Fruit fly (Drosophila melanogaster) whole organism, wandering third instar larva: ENCODE measurements around the gene CG12766.

Experiments used
- Abd-B ChIP-seq: fragments of >200 bp; optimal IDR thresholded peaks from 2 replicates; lab custom pipeline; 2017; ENCODE audit warnings: missing biosample characterization, missing genetic modification characterization
- CG32264 ChIP-seq: fragments of 200-800 bp; sonication (Bioruptor generic); optimal IDR thresholded peaks from 2 replicates; lab custom pipeline; 2016; ENCODE audit warnings: missing biosample characterization, missing genetic modification characterization
- CG9705 ChIP-seq: fragments of 200-800 bp; sonication (Bioruptor generic); optimal IDR thresholded peaks from 2 replicates; lab custom pipeline; 2018; ENCODE audit warnings: missing biosample characterization, mild to moderate bottlenecking, missing genetic modification characterization
- CrebA ChIP-seq: fragments of 200-800 bp; sonication (Bioruptor generic); optimal IDR thresholded peaks from 2 replicates; lab custom pipeline; 2016; ENCODE audit warnings: missing biosample characterization, mild to moderate bottlenecking, missing genetic modification characterization, borderline replicate concordance
- Dfd ChIP-seq: fragments of >200 bp; optimal IDR thresholded peaks from 2 replicates; lab custom pipeline; 2017; ENCODE audit warnings: missing biosample characterization, missing genetic modification characterization
- Dif ChIP-seq: fragments of 200-275, 200-300 bp; sonication (Bioruptor generic); optimal IDR thresholded peaks from 2 replicates; lab custom pipeline; 2018; ENCODE audit warnings: missing biosample characterization, missing genetic modification characterization; ENCODE audit not compliant: partially characterized antibody
- GATAd ChIP-seq: sonication (Bioruptor generic); optimal IDR thresholded peaks from 2 replicates; lab custom pipeline; 2016; ENCODE audit warnings: missing biosample characterization, missing genetic modification characterization
- Hnf4 ChIP-seq: fragments of 200-800 bp; sonication (Bioruptor generic); optimal IDR thresholded peaks from 2 replicates; lab custom pipeline; 2016; ENCODE audit warnings: missing biosample characterization, mild to moderate bottlenecking, missing genetic modification characterization
- Jra ChIP-seq: sonication (Bioruptor generic); optimal IDR thresholded peaks from 2 replicates; lab custom pipeline; 2016; ENCODE audit warnings: missing biosample characterization, missing genetic modification characterization
- Mio ChIP-seq: sonication (Bioruptor generic); optimal IDR thresholded peaks from 2 replicates; lab custom pipeline; 2016; ENCODE audit warnings: missing biosample characterization, missing genetic modification characterization
- Myc ChIP-seq: fragments of >200 bp; optimal IDR thresholded peaks from 2 replicates; lab custom pipeline; 2017
- N ChIP-seq: fragments of >200 bp; optimal IDR thresholded peaks from 2 replicates; lab custom pipeline; 2018; ENCODE audit warnings: missing biosample characterization, missing external identifiers, missing genetic modification characterization
- OdsH ChIP-seq: fragments of 200-800 bp; sonication (Bioruptor generic); optimal IDR thresholded peaks from 2 replicates; lab custom pipeline; 2016; ENCODE audit warnings: missing biosample characterization, mild to moderate bottlenecking, missing genetic modification characterization
- Rel ChIP-seq, 2 experiments: fragments of 200-800 bp; sonication (Bioruptor generic) in 1 of 2; optimal IDR thresholded peaks; 2 replicates in 1 of 2; 3 replicates in 1 of 2; lab custom pipeline; 2016 to 2019; ENCODE audit warnings: mild to moderate bottlenecking in 2 of 2, missing biosample characterization in 2 of 2, missing genetic modification characterization in 2 of 2, moderate library complexity in 1 of 2
- Sp1 ChIP-seq: fragments of 200-800 bp; sonication (Bioruptor generic); optimal IDR thresholded peaks from 3 replicates; lab custom pipeline; 2019; ENCODE audit warnings: missing biosample characterization, mild to moderate bottlenecking, missing genetic modification characterization, moderate library complexity
- Vsx2 ChIP-seq: fragments of 200-300, 225-300 bp; sonication (Bioruptor generic); optimal IDR thresholded peaks from 2 replicates; lab custom pipeline; 2018; ENCODE audit warnings: missing biosample characterization, missing genetic modification characterization; ENCODE audit not compliant: partially characterized antibody
- br ChIP-seq: fragments of 200-800 bp; sonication (Bioruptor generic); optimal IDR thresholded peaks from 2 replicates; lab custom pipeline; 2016; ENCODE audit warnings: missing biosample characterization, missing genetic modification characterization
- brk ChIP-seq: fragments of 200-800 bp; sonication (Bioruptor generic); optimal IDR thresholded peaks from 2 replicates; lab custom pipeline; 2016; ENCODE audit warnings: missing biosample characterization, mild to moderate bottlenecking, missing genetic modification characterization
- dl ChIP-seq, 2 experiments: fragments of 175-275, 200-275 bp in 1 of 2; fragments of 200-275 bp in 1 of 2; sonication (Bioruptor generic); optimal IDR thresholded peaks; lab custom pipeline; 2018; ENCODE audit warnings: mild to moderate bottlenecking in 2 of 2, missing biosample characterization in 2 of 2, missing genetic modification characterization in 2 of 2, moderate library complexity in 2 of 2; ENCODE audit not compliant: partially characterized antibody in 2 of 2, insufficient read depth in 1 of 2
- dmrt93B ChIP-seq: fragments of 200-800 bp; sonication (Bioruptor generic); optimal IDR thresholded peaks from 2 replicates; lab custom pipeline; 2018; ENCODE audit warnings: missing biosample characterization, mild to moderate bottlenecking, missing genetic modification characterization
- ey ChIP-seq: fragments of 200-800 bp; sonication (Bioruptor generic); optimal IDR thresholded peaks from 2 replicates; lab custom pipeline; 2016; ENCODE audit warnings: missing biosample characterization, missing genetic modification characterization
- foxo ChIP-seq, 2 experiments: fragments of 200-800 bp; sonication (Bioruptor generic); optimal IDR thresholded peaks; 2 replicates in 1 of 2; 3 replicates in 1 of 2; lab custom pipeline; 2016 to 2017; ENCODE audit warnings: missing biosample characterization in 2 of 2, missing genetic modification characterization in 2 of 2
- fru ChIP-seq: fragments of 200-800 bp; sonication (Bioruptor generic); optimal IDR thresholded peaks from 3 replicates; lab custom pipeline; 2016; ENCODE audit warnings: missing biosample characterization, mild to moderate bottlenecking, missing genetic modification characterization
- h ChIP-seq: fragments of 200-800 bp; sonication (Bioruptor generic); optimal IDR thresholded peaks from 3 replicates; lab custom pipeline; 2016; ENCODE audit warnings: missing biosample characterization, mild to moderate bottlenecking, missing genetic modification characterization
- jim ChIP-seq: fragments of 175-275, 200-325 bp; sonication (Bioruptor generic); optimal IDR thresholded peaks from 2 replicates; lab custom pipeline; 2016; ENCODE audit warnings: missing biosample characterization, mild to moderate bottlenecking, missing genetic modification characterization
- lola ChIP-seq: fragments of >200 bp; optimal IDR thresholded peaks from 2 replicates; lab custom pipeline; 2017; ENCODE audit warnings: missing biosample characterization, missing genetic modification characterization
- pan ChIP-seq: fragments of >200 bp; optimal IDR thresholded peaks from 2 replicates; lab custom pipeline; 2017
- psq ChIP-seq: fragments of 200-800 bp; sonication (Bioruptor generic); optimal IDR thresholded peaks from 3 replicates; lab custom pipeline; 2017; ENCODE audit warnings: missing biosample characterization, mild to moderate bottlenecking, missing genetic modification characterization, moderate library complexity
- sage ChIP-seq: fragments of 200-800 bp; sonication (Bioruptor generic); optimal IDR thresholded peaks from 2 replicates; lab custom pipeline; 2016; ENCODE audit warnings: missing biosample characterization, mild to moderate bottlenecking, missing genetic modification characterization
- sv ChIP-seq: fragments of 200-800 bp; sonication (Bioruptor generic); optimal IDR thresholded peaks from 3 replicates; lab custom pipeline; 2016; ENCODE audit warnings: missing biosample characterization, missing genetic modification characterization
- tai ChIP-seq: sonication (Bioruptor generic); optimal IDR thresholded peaks from 2 replicates; lab custom pipeline; 2016; ENCODE audit warnings: missing biosample characterization, missing genetic modification characterization
- usp ChIP-seq: fragments of >200 bp; optimal IDR thresholded peaks from 2 replicates; lab custom pipeline; 2017; ENCODE audit warnings: missing biosample characterization, missing genetic modification characterization
- woc ChIP-seq: sonication (Bioruptor generic); optimal IDR thresholded peaks from 2 replicates; lab custom pipeline; 2016; ENCODE audit warnings: missing biosample characterization, mild to moderate bottlenecking, missing genetic modification characterization

The CG12766 gene

DNA sequence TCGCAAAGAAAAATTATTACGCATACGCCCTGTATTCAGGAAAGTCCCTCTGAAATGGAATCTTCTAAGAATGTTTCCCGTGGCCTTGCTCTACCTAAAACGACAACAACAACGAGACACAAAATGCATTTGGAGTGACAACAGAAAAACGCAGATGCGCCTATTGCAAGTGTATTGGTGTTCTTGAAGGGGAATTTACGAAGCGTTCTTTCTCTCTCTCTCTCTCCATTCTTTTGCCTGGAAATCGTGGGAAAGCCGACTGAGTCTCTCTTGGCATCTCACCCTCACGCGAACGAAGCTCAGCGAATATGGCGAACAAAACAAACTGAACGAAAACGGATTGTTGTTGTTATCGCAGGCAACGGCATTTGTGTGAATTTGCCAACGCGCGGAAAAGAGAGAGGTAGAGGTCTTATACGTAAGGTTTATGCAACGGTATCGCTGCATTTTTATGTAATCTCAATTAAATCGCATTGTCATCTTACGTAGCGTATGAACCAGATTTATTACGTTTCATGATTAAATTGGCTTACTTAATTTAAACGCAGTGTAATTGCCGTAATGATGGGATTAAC lies 13.6 kb downstream of the CG12766 start:
- no peak for TF ChIP-seq Abd-B
- TF ChIP-seq pan (lab: Kevin White, UChicago), result no peak
- no peak for TF ChIP-seq usp
- no peak for TF ChIP-seq sv (GFP tag; lab: Kevin White, UChicago)
- peak; percentile 72 for TF ChIP-seq psq (GFP tag; lab: Kevin White, UChicago)
- no peak for TF ChIP-seq Rel (GFP tag; optimal IDR thresholded peaks at IDR 0.05; lab: Kevin White, UChicago)
- peak; percentile 69 for TF ChIP-seq Rel (tag; optimal IDR thresholded peaks at IDR 0.05; lab: Kevin White, UChicago)
- no peak for TF ChIP-seq OdsH (GFP tag; lab: Kevin White, UChicago)
- TF ChIP-seq brk, result no peak
- no peak for TF ChIP-seq CG32264 (GFP tag; lab: Kevin White, UChicago)
- TF ChIP-seq GATAd (GFP tag; lab: Kevin White, UChicago), result no peak
- TF ChIP-seq fru, result no peak
- TF ChIP-seq jim (GFP tag; lab: Kevin White, UChicago), result no peak
- peak; percentile 6 for TF ChIP-seq sage (GFP tag; lab: Kevin White, UChicago)
- TF ChIP-seq br (GFP tag; lab: Kevin White, UChicago), result no peak
- no peak for TF ChIP-seq Jra (GFP tag; lab: Kevin White, UChicago)
- TF ChIP-seq dl (GFP tag; optimal IDR thresholded peaks at IDR 0.05; lab: Kevin White, UChicago; ENCODE audit: insufficient read depth in 1 of 2, partially characterized antibody in 2 of 2), result no peak

DNA sequence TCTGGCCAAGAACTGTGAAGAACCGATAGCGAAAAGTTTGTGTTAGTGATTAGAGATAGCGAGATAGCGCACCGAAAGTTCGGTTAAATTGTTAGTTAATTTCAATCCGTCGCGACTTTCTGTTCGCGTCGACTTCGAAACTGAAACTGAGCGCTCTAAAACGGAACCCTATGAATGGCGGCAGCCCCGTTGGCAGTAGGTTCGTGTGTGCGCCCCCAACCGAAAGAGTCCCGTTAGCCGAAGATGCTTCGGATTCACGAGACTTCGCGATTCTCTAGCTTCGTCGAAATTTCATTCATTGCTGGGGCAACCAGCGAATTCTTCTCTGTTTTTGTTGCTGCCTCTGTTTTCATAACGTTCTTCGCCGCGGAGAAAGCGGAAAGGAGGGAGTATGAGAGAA lies 14.4 kb downstream of the CG12766 start:
- no peak for TF ChIP-seq sage (GFP tag; lab: Kevin White, UChicago)
- no peak for TF ChIP-seq Rel (GFP tag; optimal IDR thresholded peaks at IDR 0.05; lab: Kevin White, UChicago)
- TF ChIP-seq Rel (tag; optimal IDR thresholded peaks at IDR 0.05; lab: Kevin White, UChicago), result peak; percentile 16

DNA sequence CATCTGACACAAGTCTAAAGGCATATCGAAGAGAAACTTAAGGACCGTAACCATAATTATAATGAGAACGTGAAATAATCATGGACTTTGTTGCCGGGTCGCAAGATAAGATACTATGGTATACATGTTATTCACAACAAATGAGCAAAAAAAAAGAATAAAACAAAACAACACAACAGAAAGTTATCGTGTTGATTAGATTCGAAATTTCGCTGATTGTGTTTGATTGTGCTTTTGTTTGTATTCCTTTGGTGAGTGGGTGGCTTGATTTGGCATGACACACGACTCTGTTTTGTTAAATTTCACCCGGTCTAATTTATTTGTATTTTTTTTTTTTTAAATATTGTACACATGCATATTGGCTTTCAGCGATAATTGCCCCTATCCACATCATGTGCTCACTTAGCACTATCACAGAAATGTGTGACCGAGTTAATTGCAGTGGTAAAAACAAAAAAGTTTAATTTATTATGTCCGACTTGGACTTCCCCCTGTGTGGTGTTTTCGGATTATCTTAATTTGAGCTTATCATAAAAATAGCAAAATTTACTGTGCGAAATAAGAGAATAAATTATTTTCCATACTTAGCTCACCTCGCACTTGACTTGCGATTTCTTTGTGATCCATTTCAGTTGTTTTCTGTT lies 16.2 kb downstream of the CG12766 start:
- TF ChIP-seq Vsx2 (GFP tag; lab: Kevin White, UChicago) (no peak), tai (GFP tag; lab: Kevin White, UChicago) (no peak), foxo (GFP tag; optimal IDR thresholded peaks at IDR 0.05; lab: Kevin White, UChicago) (no peak), dmrt93B (GFP tag; lab: Kevin White, UChicago) (no peak), N (no peak), usp (no peak), br (GFP tag; lab: Kevin White, UChicago) (no peak), dl (GFP tag; optimal IDR thresholded peaks at IDR 0.05; lab: Kevin White, UChicago; ENCODE audit: insufficient read depth in 1 of 2, partially characterized antibody in 2 of 2) (no peak), Hnf4 (GFP tag; lab: Kevin White, UChicago) (no peak), CG9705 (no peak), fru (no peak), OdsH (GFP tag; lab: Kevin White, UChicago) (no peak), CrebA (peak; percentile 38), ey (GFP tag; lab: Kevin White, UChicago) (no peak), Sp1 (GFP tag; lab: Kevin White, UChicago) (no peak), Rel (GFP tag; optimal IDR thresholded peaks at IDR 0.05; lab: Kevin White, UChicago) (no peak), Rel (tag; optimal IDR thresholded peaks at IDR 0.05; lab: Kevin White, UChicago) (peak; percentile 93), woc (GFP tag; lab: Kevin White, UChicago) (no peak), h (peak; percentile 39), Mio (no peak), lola (GFP tag; lab: Kevin White, UChicago) (no peak), Dfd (GFP tag; lab: Kevin White, UChicago) (no peak)

- TF ChIP-seq Sp1 (GFP tag; lab: Kevin White, UChicago), result no peak
- no peak for TF ChIP-seq GATAd (GFP tag; lab: Kevin White, UChicago)
- TF ChIP-seq dmrt93B (GFP tag; lab: Kevin White, UChicago), result no peak
- TF ChIP-seq usp, result no peak
- TF ChIP-seq Abd-B, result no peak
- TF ChIP-seq Vsx2 (GFP tag; lab: Kevin White, UChicago), result no peak
- TF ChIP-seq woc (GFP tag; lab: Kevin White, UChicago), result no peak
- no peak for TF ChIP-seq h
- TF ChIP-seq sv (GFP tag; lab: Kevin White, UChicago), result no peak
- no peak for TF ChIP-seq Dif (GFP tag; lab: Kevin White, UChicago)
- TF ChIP-seq foxo (GFP tag; optimal IDR thresholded peaks at IDR 0.05; lab: Kevin White, UChicago), result no peak
- no peak for TF ChIP-seq OdsH (GFP tag; lab: Kevin White, UChicago)
- TF ChIP-seq Myc, result no peak
- no peak for TF ChIP-seq Hnf4 (GFP tag; lab: Kevin White, UChicago)
Observed at dm6 chr3L:3912134-3912533, 27.8 kb downstream of the CG12766 start.
